Worm (Caenorhabditis elegans) whole organism, L4/young adult: ENCODE results near the gene B0457.6.
A peak's percentile ranks its signal among the peaks of the same experiment; 100 is the strongest.

Source experiments
- W03F9.2 ChIP-seq: fragments of 150-350 bp; optimal IDR thresholded peaks from 2 replicates; lab custom pipeline; 2014; ENCODE audit warnings: missing biosample characterization, missing genetic modification characterization
- him-1 ChIP-seq: sonication (generic microtip); optimal IDR thresholded peaks from 2 replicates; lab custom pipeline; 2016; ENCODE audit warnings: missing genotype, missing genetic modification reagents, missing genetic modification characterization, missing compliant biosample characterization

- TF ChIP-seq him-1 (peak; percentile 9), W03F9.2 (tag; lab: Kevin White, UChicago) (no peak)
Measured at ce11 chrII:8962206-8962605, 40.0 kb downstream of the B0457.6 start.
